Fruit fly (Drosophila melanogaster) Kc167 (cell line): Measurements from ENCODE around the gene gdrd.

Experiments
- Myc ChIP-seq: fragments of >200 bp; optimal IDR thresholded peaks from 2 replicates; lab custom pipeline; 2017; ENCODE audit warnings: missing external identifiers
- Sin3A ChIP-seq: fragments of >200 bp; optimal IDR thresholded peaks from 2 replicates; lab custom pipeline; 2018; ENCODE audit warnings: missing external identifiers
- ttk ChIP-seq: sonication (Bioruptor generic); optimal IDR thresholded peaks from 2 replicates; lab custom pipeline; 2017; ENCODE audit warnings: missing external identifiers

DNA sequence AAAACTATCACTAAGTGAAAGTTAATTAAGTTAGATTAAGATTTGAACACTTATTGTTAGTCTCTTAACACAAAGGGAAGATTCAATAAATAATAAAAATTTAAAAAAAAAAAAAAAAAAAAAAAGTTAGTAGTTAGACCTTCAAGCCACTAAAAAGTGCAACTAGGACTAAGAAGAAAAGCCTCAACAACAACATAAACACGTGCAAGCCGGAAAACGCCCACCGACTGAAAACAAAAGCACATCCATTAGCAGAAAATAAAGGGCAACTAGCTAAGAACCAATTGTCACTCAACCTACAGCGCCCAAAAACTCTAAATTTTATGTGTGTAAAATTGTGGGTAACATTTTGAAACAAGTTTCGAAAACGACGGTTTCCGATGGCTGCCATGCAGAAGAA is 37.3 kb downstream of the gdrd start, which contains the start of gene CG13473:
- TF ChIP-seq ttk (lab: Kevin White, UChicago), result no peak
- no peak for TF ChIP-seq Myc (lab: Kevin White, UChicago)
- TF ChIP-seq Sin3A (lab: Kevin White, UChicago), result no peak
